Worm (Caenorhabditis elegans) whole organism, early embryonic: ENCODE measurements around the gene npp-21.

ENCODE experiments used
- B0310.2 ChIP-seq: sonication (generic microtip); optimal IDR thresholded peaks from 2 replicates; lab custom pipeline; 2016; ENCODE audit warnings: mild to moderate bottlenecking, missing genetic modification characterization, missing compliant biosample characterization
- F13C5.2 ChIP-seq: sonication (generic microtip); optimal IDR thresholded peaks from 2 replicates; lab custom pipeline; 2017; ENCODE audit warnings: mild to moderate bottlenecking, missing genetic modification characterization, inconsistent platforms, missing compliant biosample characterization
- aly-1 ChIP-seq: sonication (generic microtip); optimal IDR thresholded peaks from 2 replicates; lab custom pipeline; 2016; ENCODE audit warnings: missing genetic modification characterization, missing compliant biosample characterization
- ama-1 ChIP-seq: fragments of 150-350 bp; optimal IDR thresholded peaks from 2 replicates; lab custom pipeline; 2014
- ceh-13 ChIP-seq: fragments of 200-800 bp; sonication (Bioruptor generic); optimal IDR thresholded peaks from 2 replicates; lab custom pipeline; 2018; ENCODE audit warnings: mild to moderate bottlenecking, missing genetic modification characterization, missing compliant biosample characterization
- ceh-36 ChIP-seq: sonication (generic microtip); optimal IDR thresholded peaks from 2 replicates; lab custom pipeline; 2016; ENCODE audit warnings: missing genetic modification characterization, inconsistent platforms, missing compliant biosample characterization
- ets-7 ChIP-seq: sonication (generic microtip); optimal IDR thresholded peaks from 2 replicates; lab custom pipeline; 2016; ENCODE audit warnings: missing genotype, missing genetic modification characterization, missing compliant biosample characterization
- flt-1 ChIP-seq: fragments of 200-800 bp; sonication (Bioruptor generic); IDR thresholded peaks from 2 replicates; pipeline ENCODE4 v1.3.6; 2022; ENCODE audit warnings: missing genetic modification characterization, missing compliant biosample characterization
- hmbx-1 ChIP-seq: sonication (generic microtip); optimal IDR thresholded peaks from 2 replicates; lab custom pipeline; 2016; ENCODE audit warnings: mild to moderate bottlenecking, missing genetic modification characterization, missing compliant biosample characterization
- hmg-4 ChIP-seq: fragments of 200-800 bp; sonication (Bioruptor generic); optimal IDR thresholded peaks from 2 replicates; lab custom pipeline; 2018; ENCODE audit warnings: mild to moderate bottlenecking, missing genetic modification characterization, missing compliant biosample characterization
- hnd-1 ChIP-seq: sonication (generic microtip); optimal IDR thresholded peaks from 2 replicates; lab custom pipeline; 2016; ENCODE audit warnings: missing genetic modification characterization, missing compliant biosample characterization
- pes-1 ChIP-seq: fragments of 200-800 bp; sonication (Bioruptor generic); IDR thresholded peaks from 2 replicates; pipeline ENCODE4 v1.3.6; 2022; ENCODE audit warnings: missing genetic modification reagents, missing genetic modification characterization, missing compliant biosample characterization
- scrt-1 ChIP-seq: fragments of 200-800 bp; sonication (Bioruptor generic); IDR thresholded peaks from 2 replicates; pipeline ENCODE4 v1.3.6; 2022; ENCODE audit warnings: missing genetic modification characterization, missing compliant biosample characterization
- sea-1 ChIP-seq: fragments of 200-800 bp; sonication (Bioruptor generic); conservative IDR thresholded peaks from 2 replicates; pipeline ENCODE4 v1.3.6; 2022; ENCODE audit warnings: missing genetic modification characterization, missing compliant biosample characterization
- tbx-11 ChIP-seq: fragments of 200-800 bp; sonication (Bioruptor generic); IDR thresholded peaks from 2 replicates; pipeline ENCODE4 v1.3.6; 2022; ENCODE audit warnings: missing genetic modification characterization, missing compliant biosample characterization
- tbx-37 ChIP-seq: fragments of 200-800 bp; sonication (Bioruptor generic); conservative IDR thresholded peaks from 2 replicates; pipeline ENCODE4 v1.3.6; 2022; ENCODE audit warnings: missing genetic modification reagents, missing genetic modification characterization, missing compliant biosample characterization
- tra-4 ChIP-seq: sonication (generic microtip); optimal IDR thresholded peaks from 2 replicates; lab custom pipeline; 2017; ENCODE audit warnings: missing genetic modification characterization, missing compliant biosample characterization

npp-21 gene

ce11 chrII:7599357-7599756, at the start of gene npp-21:
Gene npp-21 (plus strand): TSS chrII:7599657.
- TF ChIP-seq pes-1 (no peak), aly-1 (no peak), hmg-4 (GFP tag; lab: Kevin White, UChicago) (no peak), F13C5.2 (tag; lab: Kevin White, UChicago) (no peak), sea-1 (GFP tag; lab: Robert Waterston, UW) (no peak), tbx-11 (GFP tag; lab: Robert Waterston, UW) (no peak), ama-1 (lab: Kevin White, UChicago) (no peak), ets-7 (no peak), hnd-1 (tag; lab: Kevin White, UChicago) (no peak), flt-1 (GFP tag; lab: Robert Waterston, UW) (no peak), hmbx-1 (tag; lab: Kevin White, UChicago) (no peak), tbx-37 (GFP tag; lab: Robert Waterston, UW) (no peak), ceh-36 (tag; lab: Kevin White, UChicago) (no peak), scrt-1 (GFP tag; lab: Robert Waterston, UW) (no peak), B0310.2 (tag; lab: Kevin White, UChicago) (no peak), tra-4 (no peak)

- TF ChIP-seq ceh-13 (GFP tag; lab: Kevin White, UChicago) (no peak), B0310.2 (tag; lab: Kevin White, UChicago) (no peak), tbx-11 (GFP tag; lab: Robert Waterston, UW) (no peak), sea-1 (GFP tag; lab: Robert Waterston, UW) (no peak), F13C5.2 (tag; lab: Kevin White, UChicago) (no peak), ama-1 (lab: Kevin White, UChicago) (no peak), hmg-4 (GFP tag; lab: Kevin White, UChicago) (no peak), flt-1 (GFP tag; lab: Robert Waterston, UW) (no peak), aly-1 (no peak), ets-7 (no peak), pes-1 (no peak), tra-4 (no peak)
These were observed 45.7 kb upstream of the npp-21 start, which contains the start of gene ZK1290.10 for ce11 chrII:7553806-7554205. Gene ZK1290.10 (minus strand): TSS chrII:7553906.

- TF ChIP-seq scrt-1 (GFP tag; lab: Robert Waterston, UW): no peak
- TF ChIP-seq aly-1: no peak
- TF ChIP-seq F13C5.2 (tag; lab: Kevin White, UChicago): no peak
- TF ChIP-seq hnd-1 (tag; lab: Kevin White, UChicago): no peak
- TF ChIP-seq ama-1 (lab: Kevin White, UChicago): no peak
These were observed 44.7 kb upstream of the npp-21 start for ce11 chrII:7554716-7555247.

- TF ChIP-seq hnd-1 (tag; lab: Kevin White, UChicago) (no peak), scrt-1 (GFP tag; lab: Robert Waterston, UW) (no peak), tbx-37 (GFP tag; lab: Robert Waterston, UW) (no peak), B0310.2 (tag; lab: Kevin White, UChicago) (no peak), ama-1 (lab: Kevin White, UChicago) (no peak), ets-7 (no peak), ceh-13 (GFP tag; lab: Kevin White, UChicago) (no peak)
These were observed 44.0 kb upstream of the npp-21 start, which contains the start of gene ZK1290.14 for ce11 chrII:7555454-7555853. Gene ZK1290.14 (minus strand): TSS chrII:7555592.

ce11 chrII:7557981-7558380, 41.5 kb upstream of the npp-21 start:
- TF ChIP-seq ceh-13 (GFP tag; lab: Kevin White, UChicago) (no peak), F13C5.2 (tag; lab: Kevin White, UChicago) (no peak), scrt-1 (GFP tag; lab: Robert Waterston, UW) (no peak), ets-7 (no peak), pes-1 (no peak), tbx-37 (GFP tag; lab: Robert Waterston, UW) (no peak), ama-1 (lab: Kevin White, UChicago) (no peak)

- no peak for TF ChIP-seq tra-4
- TF ChIP-seq tbx-11 (GFP tag; lab: Robert Waterston, UW): no peak
- no peak for TF ChIP-seq pes-1
- no peak for TF ChIP-seq scrt-1 (GFP tag; lab: Robert Waterston, UW)
- no peak for TF ChIP-seq hmg-4 (GFP tag; lab: Kevin White, UChicago)
- no peak for TF ChIP-seq sea-1 (GFP tag; lab: Robert Waterston, UW)
- no peak for TF ChIP-seq aly-1
- TF ChIP-seq ets-7: no peak
- TF ChIP-seq ceh-36 (tag; lab: Kevin White, UChicago): no peak
- no peak for TF ChIP-seq tbx-37 (GFP tag; lab: Robert Waterston, UW)
- TF ChIP-seq hmbx-1 (tag; lab: Kevin White, UChicago): no peak
- no peak for TF ChIP-seq ama-1 (lab: Kevin White, UChicago)
- TF ChIP-seq F13C5.2 (tag; lab: Kevin White, UChicago): no peak
- TF ChIP-seq flt-1 (GFP tag; lab: Robert Waterston, UW): no peak
- no peak for TF ChIP-seq hnd-1 (tag; lab: Kevin White, UChicago)
- TF ChIP-seq ceh-13 (GFP tag; lab: Kevin White, UChicago): no peak
- no peak for TF ChIP-seq B0310.2 (tag; lab: Kevin White, UChicago)
These were observed 40.6 kb upstream of the npp-21 start for ce11 chrII:7558864-7559263.

- TF ChIP-seq ceh-13 (GFP tag; lab: Kevin White, UChicago): no peak
- TF ChIP-seq B0310.2 (tag; lab: Kevin White, UChicago): no peak
- TF ChIP-seq hnd-1 (tag; lab: Kevin White, UChicago): no peak
- TF ChIP-seq F13C5.2 (tag; lab: Kevin White, UChicago): no peak
- no peak for TF ChIP-seq sea-1 (GFP tag; lab: Robert Waterston, UW)
- no peak for TF ChIP-seq tra-4
- TF ChIP-seq ets-7: no peak
- no peak for TF ChIP-seq hmbx-1 (tag; lab: Kevin White, UChicago)
- no peak for TF ChIP-seq ceh-36 (tag; lab: Kevin White, UChicago)
- no peak for TF ChIP-seq ama-1 (lab: Kevin White, UChicago)
- TF ChIP-seq aly-1: no peak
- TF ChIP-seq pes-1: no peak
- TF ChIP-seq hmg-4 (GFP tag; lab: Kevin White, UChicago): no peak
- TF ChIP-seq flt-1 (GFP tag; lab: Robert Waterston, UW): no peak
- no peak for TF ChIP-seq tbx-11 (GFP tag; lab: Robert Waterston, UW)
- no peak for TF ChIP-seq tbx-37 (GFP tag; lab: Robert Waterston, UW)
- TF ChIP-seq scrt-1 (GFP tag; lab: Robert Waterston, UW): no peak
These were observed 38.6 kb upstream of the npp-21 start for ce11 chrII:7560844-7561243.
